Worm (Caenorhabditis elegans) whole organism, L4 larva: ENCODE results near the gene Y69A2AR.50.

ENCODE experiments used
- ceh-28 ChIP-seq: fragments of 150-350 bp; optimal IDR thresholded peaks from 2 replicates; lab custom pipeline; 2014; ENCODE audit warnings: missing biosample characterization, missing genetic modification reagents, missing genetic modification characterization
- ces-1 ChIP-seq: fragments of 150-350 bp; sonication (generic microtip); optimal IDR thresholded peaks from 4 replicates; lab custom pipeline; 2014; ENCODE audit warnings: missing biosample characterization, missing genetic modification reagents, missing genetic modification characterization
- daf-12 ChIP-seq: fragments of 150-350 bp; optimal IDR thresholded peaks from 2 replicates; lab custom pipeline; 2014; ENCODE audit warnings: missing biosample characterization, missing genetic modification reagents, missing genetic modification characterization
- fkh-10 ChIP-seq: fragments of 150-350 bp; optimal IDR thresholded peaks from 2 replicates; lab custom pipeline; 2014; ENCODE audit warnings: missing biosample characterization, missing genetic modification reagents, missing genetic modification characterization
- lin-15B ChIP-seq: fragments of 150-350 bp; sonication (generic microtip); optimal IDR thresholded peaks from 3 replicates; lab custom pipeline; 2014; ENCODE audit warnings: missing biosample characterization, missing genetic modification characterization
- php-3 ChIP-seq: fragments of 200-800 bp; sonication (Bioruptor generic); IDR thresholded peaks from 2 replicates; pipeline ENCODE4 v1.3.6; 2022; ENCODE audit warnings: missing genetic modification reagents, missing genetic modification characterization, missing compliant biosample characterization
- pqm-1 ChIP-seq: sonication (generic microtip); optimal IDR thresholded peaks from 2 replicates; lab custom pipeline; 2017; ENCODE audit warnings: missing biosample characterization, missing genetic modification characterization

ce11 chrIV:2599634-2600033 lies 37.5 kb downstream of the Y69A2AR.50 start:
- peak; percentile 49 for TF ChIP-seq fkh-10
- TF ChIP-seq pqm-1: peak; percentile 35
- no peak for TF ChIP-seq lin-15B (tag; lab: Kevin White, UChicago)
- TF ChIP-seq ces-1: no peak
- TF ChIP-seq ceh-28 (tag; lab: Kevin White, UChicago): peak; percentile 34
- 0 out of 2 replicates have a peak, but pooled peaks have one; percentile 7 for TF ChIP-seq php-3 (GFP tag; lab: Robert Waterston, UW)
- no peak for TF ChIP-seq daf-12
